Worm (Caenorhabditis elegans): Measurements from ENCODE around the gene nspd-7.

Gene nspd-7

ce11 chrIV:10269137-10269933, at the start of gene nspd-7, which contains the start of gene Y43C5A.2:
nspd-7 (minus strand) TSS chrIV:10269187.
Y43C5A.2 (plus strand) TSS chrIV:10269883.
- no peak for TF ChIP-seq egl-27 (tag; optimal IDR thresholded peaks at IDR 0.05)
- peak; percentile 34 for TF ChIP-seq pqm-1 (tag; optimal IDR thresholded peaks at IDR 0.05)
- peak; percentile 22 for TF ChIP-seq pha-4 (tag; optimal IDR thresholded peaks at IDR 0.05)
- TF ChIP-seq ama-1 (optimal IDR thresholded peaks at IDR 0.05), result no peak
- TF ChIP-seq elt-2 (tag; optimal IDR thresholded peaks at IDR 0.05), result peak; percentile 69
- no peak for TF ChIP-seq ztf-11 (tag; optimal IDR thresholded peaks at IDR 0.05)

ce11 chrIV:10318199-10318598, 49.2 kb upstream of the nspd-7 start, which contains the start of gene R09E10.2:
R09E10.2 (minus strand) TSS chrIV:10318299.
- TF ChIP-seq ztf-4 (tag; optimal IDR thresholded peaks at IDR 0.05), result no peak
- TF ChIP-seq ceh-82 (tag; optimal IDR thresholded peaks at IDR 0.05), result no peak
- no peak for TF ChIP-seq pqm-1 (tag; optimal IDR thresholded peaks at IDR 0.05)
- TF ChIP-seq ceh-16 (tag; optimal IDR thresholded peaks at IDR 0.05), result no peak
- no peak for TF ChIP-seq fos-1 (tag; optimal IDR thresholded peaks at IDR 0.05)
- TF ChIP-seq aly-2 (tag; optimal IDR thresholded peaks at IDR 0.05), result no peak
- TF ChIP-seq ama-1 (optimal IDR thresholded peaks at IDR 0.05), result no peak
- no peak for TF ChIP-seq ceh-9 (tag; optimal IDR thresholded peaks at IDR 0.05)

ce11 chrIV:10313565-10313964, 44.6 kb upstream of the nspd-7 start, which contains the start of gene acs-18:
acs-18 (minus strand) TSS chrIV:10313665.
- TF ChIP-seq nhr-23 (tag; optimal IDR thresholded peaks at IDR 0.05), result no peak
- TF ChIP-seq skn-1 (tag; optimal IDR thresholded peaks at IDR 0.05), result no peak
- no peak for TF ChIP-seq lin-39 (tag; optimal IDR thresholded peaks at IDR 0.05)
- TF ChIP-seq elt-2 (tag; optimal IDR thresholded peaks at IDR 0.05), result no peak
- no peak for TF ChIP-seq nhr-43 (tag; optimal IDR thresholded peaks at IDR 0.05; ENCODE audit: poor library complexity, severe bottlenecking)
- TF ChIP-seq tbx-2 (tag; optimal IDR thresholded peaks at IDR 0.05), result no peak
- TF ChIP-seq eor-1 (tag; optimal IDR thresholded peaks at IDR 0.05), result no peak

ce11 chrIV:10311115-10311514, 42.1 kb upstream of the nspd-7 start:
- no peak for TF ChIP-seq ZK546.5 (tag; optimal IDR thresholded peaks at IDR 0.05)
- TF ChIP-seq ztf-4 (tag; optimal IDR thresholded peaks at IDR 0.05), result no peak
- no peak for TF ChIP-seq nhr-11 (tag; optimal IDR thresholded peaks at IDR 0.05)
- no peak for TF ChIP-seq ceh-16 (tag; optimal IDR thresholded peaks at IDR 0.05)
- TF ChIP-seq eor-1 (tag; optimal IDR thresholded peaks at IDR 0.05), result no peak
- TF ChIP-seq egl-27 (tag; optimal IDR thresholded peaks at IDR 0.05), result no peak
- TF ChIP-seq nhr-28 (tag; optimal IDR thresholded peaks at IDR 0.05), result no peak
- TF ChIP-seq lin-15B (tag; optimal IDR thresholded peaks at IDR 0.05), result no peak
- no peak for TF ChIP-seq nhr-23 (tag; optimal IDR thresholded peaks at IDR 0.05)
- no peak for TF ChIP-seq sea-2 (GFP tag; optimal IDR thresholded peaks at IDR 0.05)
- no peak for TF ChIP-seq fkh-2 (tag; optimal IDR thresholded peaks at IDR 0.05)
- no peak for TF ChIP-seq R02D3.7 (tag; optimal IDR thresholded peaks at IDR 0.05)
- no peak for TF ChIP-seq ztf-11 (tag; optimal IDR thresholded peaks at IDR 0.05)
- TF ChIP-seq jun-1 (tag; optimal IDR thresholded peaks at IDR 0.05), result no peak
- no peak for TF ChIP-seq nhr-43 (tag; optimal IDR thresholded peaks at IDR 0.05; ENCODE audit: poor library complexity, severe bottlenecking)
- no peak for TF ChIP-seq elt-1 (tag; optimal IDR thresholded peaks at IDR 0.05)
- TF ChIP-seq fos-1 (tag; optimal IDR thresholded peaks at IDR 0.05), result no peak
- TF ChIP-seq nhr-67 (tag; optimal IDR thresholded peaks at IDR 0.05), result no peak

ce11 chrIV:10310329-10310728, 41.3 kb upstream of the nspd-7 start, which contains the start of gene R09E10.8:
R09E10.8 (minus strand) TSS chrIV:10310429.
- TF ChIP-seq fos-1 (tag; optimal IDR thresholded peaks at IDR 0.05) (no peak), ceh-82 (tag; optimal IDR thresholded peaks at IDR 0.05) (no peak), nhr-43 (tag; optimal IDR thresholded peaks at IDR 0.05; ENCODE audit: poor library complexity, severe bottlenecking) (no peak), elt-3 (tag; optimal IDR thresholded peaks at IDR 0.05) (no peak)

ce11 chrIV:10304383-10304782, 35.4 kb upstream of the nspd-7 start:
- TF ChIP-seq unc-62 (GFP tag; optimal IDR thresholded peaks at IDR 0.05) (no peak), unc-39 (tag; optimal IDR thresholded peaks at IDR 0.05) (no peak), R02D3.7 (tag; optimal IDR thresholded peaks at IDR 0.05) (no peak), elt-2 (tag; optimal IDR thresholded peaks at IDR 0.05) (no peak), daf-12 (tag; optimal IDR thresholded peaks at IDR 0.05) (no peak)
